Worm (Caenorhabditis elegans): ENCODE measurements around the gene Y51A2A.12.

The Y51A2A.12 gene

ce11 chrV:18253494-18253893, 38.9 kb upstream of the Y51A2A.12 start, which contains the start of gene R10E8.2:
TSS of gene R10E8.2 (plus strand) at chrV:18253794.
- TF ChIP-seq nhr-11 (tag; optimal IDR thresholded peaks at IDR 0.05): no peak
- no peak for TF ChIP-seq ceh-24 (tag; optimal IDR thresholded peaks at IDR 0.05)
- no peak for TF ChIP-seq F13H6.1 (tag; optimal IDR thresholded peaks at IDR 0.05)
- no peak for TF ChIP-seq unc-55 (GFP tag; optimal IDR thresholded peaks at IDR 0.05)
- TF ChIP-seq elt-4 (tag; optimal IDR thresholded peaks at IDR 0.05): no peak
- TF ChIP-seq pag-3 (tag; optimal IDR thresholded peaks at IDR 0.05; ENCODE audit: borderline replicate concordance): no peak
- TF ChIP-seq nhr-232 (tag; optimal IDR thresholded peaks at IDR 0.05): no peak
- no peak for TF ChIP-seq npax-4 (tag; optimal IDR thresholded peaks at IDR 0.05)
- no peak for TF ChIP-seq K02D7.2 (tag; optimal IDR thresholded peaks at IDR 0.05)
- TF ChIP-seq ceh-14 (tag; optimal IDR thresholded peaks at IDR 0.05): no peak
- TF ChIP-seq ceh-18 (tag; optimal IDR thresholded peaks at IDR 0.05): no peak
- TF ChIP-seq pros-1 (tag; optimal IDR thresholded peaks at IDR 0.05): no peak
- TF ChIP-seq ceh-30 (tag; optimal IDR thresholded peaks at IDR 0.05): no peak

ce11 chrV:18254483-18254882, 37.9 kb upstream of the Y51A2A.12 start, which contains the start of gene R10E8.5:
TSS of gene R10E8.5 (plus strand) at chrV:18254783.
- TF ChIP-seq odd-2 (tag; optimal IDR thresholded peaks at IDR 0.05) (no peak), pag-3 (tag; optimal IDR thresholded peaks at IDR 0.05; ENCODE audit: borderline replicate concordance) (no peak), nhr-11 (tag; optimal IDR thresholded peaks at IDR 0.05) (no peak), tbx-2 (tag; optimal IDR thresholded peaks at IDR 0.05) (no peak), ttx-3 (tag; optimal IDR thresholded peaks at IDR 0.05) (no peak), sox-2 (GFP tag; IDR thresholded peaks at IDR 0.05) (no peak), eyg-1 (tag; optimal IDR thresholded peaks at IDR 0.05) (no peak)

ce11 chrV:18265514-18265913, 26.9 kb upstream of the Y51A2A.12 start:
- TF ChIP-seq elt-4 (tag; optimal IDR thresholded peaks at IDR 0.05): no peak

ce11 chrV:18266238-18266637, 26.2 kb upstream of the Y51A2A.12 start, which contains the start of gene R10E8.6:
TSS of gene R10E8.6 (minus strand) at chrV:18266391.
- TF ChIP-seq pros-1 (tag; optimal IDR thresholded peaks at IDR 0.05) (no peak), madf-2 (tag; optimal IDR thresholded peaks at IDR 0.05) (no peak), fax-1 (tag; optimal IDR thresholded peaks at IDR 0.05) (no peak), sox-4 (tag; optimal IDR thresholded peaks at IDR 0.05) (no peak), pag-3 (tag; optimal IDR thresholded peaks at IDR 0.05; ENCODE audit: borderline replicate concordance) (no peak), ref-2 (tag; optimal IDR thresholded peaks at IDR 0.05) (no peak), ets-4 (tag; optimal IDR thresholded peaks at IDR 0.05) (no peak), unc-3 (GFP tag; conservative IDR thresholded peaks at IDR 0.05) (no peak), unc-3 (tag; optimal IDR thresholded peaks at IDR 0.05) (no peak)

ce11 chrV:18268744-18269143, 23.7 kb upstream of the Y51A2A.12 start, which contains the start of gene fbxa-213:
TSS of gene fbxa-213 (minus strand) at chrV:18268844.
- no peak for TF ChIP-seq nhr-11 (tag; optimal IDR thresholded peaks at IDR 0.05)
- no peak for TF ChIP-seq ceh-22 (tag; optimal IDR thresholded peaks at IDR 0.05)
- TF ChIP-seq ahr-1 (tag; optimal IDR thresholded peaks at IDR 0.05): no peak
- no peak for TF ChIP-seq K09A11.1 (tag; optimal IDR thresholded peaks at IDR 0.05; ENCODE audit: insufficient read depth)
- TF ChIP-seq dmd-4 (tag; optimal IDR thresholded peaks at IDR 0.05; ENCODE audit: borderline replicate concordance): no peak
- no peak for TF ChIP-seq ceh-18 (tag; optimal IDR thresholded peaks at IDR 0.05)
- no peak for TF ChIP-seq lin-11 (tag; optimal IDR thresholded peaks at IDR 0.05)
- no peak for TF ChIP-seq gmeb-2 (tag; optimal IDR thresholded peaks at IDR 0.05)
- TF ChIP-seq zip-5 (tag; optimal IDR thresholded peaks at IDR 0.05): no peak
- TF ChIP-seq odd-2 (tag; optimal IDR thresholded peaks at IDR 0.05): no peak
- no peak for TF ChIP-seq Y22D7AL.16 (tag; optimal IDR thresholded peaks at IDR 0.05)
- no peak for TF ChIP-seq hlh-15 (tag; optimal IDR thresholded peaks at IDR 0.05)
- no peak for TF ChIP-seq ttx-3 (tag; optimal IDR thresholded peaks at IDR 0.05)
- TF ChIP-seq pax-1 (tag; optimal IDR thresholded peaks at IDR 0.05): no peak
